Worm (Caenorhabditis elegans) whole organism, L4 larva: Measurements from ENCODE around the gene C02B8.6.
"Not testable (repeated sequence)": the region's sequence is repeated elsewhere in the genome, so short reads cannot be mapped to it uniquely, and the experiment has no call there.

Experiments used
- Y5F2A.4 ChIP-seq: fragments of 200-800 bp; sonication (Bioruptor generic); optimal IDR thresholded peaks from 2 replicates; lab custom pipeline; 2018; ENCODE audit warnings: mild to moderate bottlenecking, missing genetic modification characterization, missing compliant biosample characterization
- hlh-30 ChIP-seq: sonication (generic microtip); optimal IDR thresholded peaks from 2 replicates; lab custom pipeline; 2017; ENCODE audit warnings: antibody characterized with exemption, mild to moderate bottlenecking, missing genetic modification characterization, missing compliant biosample characterization; ENCODE audit not compliant: insufficient read depth
- nhr-48 ChIP-seq: sonication (generic microtip); optimal IDR thresholded peaks from 2 replicates; lab custom pipeline; 2016; ENCODE audit warnings: mild to moderate bottlenecking, missing genetic modification characterization, missing compliant biosample characterization
- spr-3 ChIP-seq: fragments of 200-800 bp; sonication (Bioruptor generic); optimal IDR thresholded peaks from 2 replicates; lab custom pipeline; 2018; ENCODE audit warnings: mild to moderate bottlenecking, missing genetic modification characterization, missing compliant biosample characterization

DNA sequence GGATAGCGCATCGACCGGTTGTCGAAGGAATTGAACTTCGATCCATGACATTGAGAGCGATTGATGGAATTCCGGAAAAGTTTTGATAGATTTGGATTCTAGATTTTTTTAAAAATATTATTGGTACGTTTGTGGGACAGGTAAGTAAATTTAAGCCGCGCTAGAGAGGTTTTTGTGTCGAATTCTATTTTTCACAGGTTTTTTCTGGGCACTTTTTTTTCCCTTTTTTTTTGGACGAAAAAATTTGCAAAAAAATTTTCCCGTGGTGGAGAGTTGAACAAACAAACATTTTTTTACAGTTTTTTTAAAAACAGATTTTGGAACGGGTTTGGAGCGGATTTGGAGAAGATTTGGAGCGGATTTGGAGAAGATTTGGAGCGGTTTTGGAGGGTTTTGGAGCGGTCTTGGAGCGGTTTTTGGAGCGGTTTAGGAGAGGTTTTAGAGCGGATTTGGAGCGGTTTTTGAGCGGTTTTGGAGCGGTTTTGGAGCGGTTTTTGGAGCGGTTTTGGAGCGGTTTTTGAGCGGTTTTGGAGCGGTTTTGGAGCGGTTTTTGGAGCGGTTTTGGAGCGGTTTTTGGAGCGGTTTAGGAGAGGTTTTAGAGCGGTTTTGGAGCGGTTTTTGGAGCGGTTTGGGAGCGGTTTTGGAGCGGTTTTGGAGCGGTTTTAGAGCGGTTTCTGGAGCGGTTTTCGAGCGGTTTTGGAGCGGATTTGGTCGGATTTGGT, 45.6 kb upstream of the C02B8.6 start, which contains the start of gene C17H11.4:
- TF ChIP-seq hlh-30; nhr-48; spr-3 (GFP tag; lab: Kevin White, UChicago); Y5F2A.4: not testable (repeated sequence)
